Worm (Caenorhabditis elegans) whole organism, L2 larva: Measurements from ENCODE around the gene srg-22.

Experiments used
- R02D3.7 ChIP-seq: fragments of 150-350 bp; optimal IDR thresholded peaks from 2 replicates; lab custom pipeline; 2014; ENCODE audit warnings: missing biosample characterization, missing genetic modification characterization
- snpc-4 ChIP-seq: fragments of 150-350 bp; optimal IDR thresholded peaks from 2 replicates; lab custom pipeline; 2014; ENCODE audit warnings: missing biosample characterization, missing genetic modification characterization

DNA sequence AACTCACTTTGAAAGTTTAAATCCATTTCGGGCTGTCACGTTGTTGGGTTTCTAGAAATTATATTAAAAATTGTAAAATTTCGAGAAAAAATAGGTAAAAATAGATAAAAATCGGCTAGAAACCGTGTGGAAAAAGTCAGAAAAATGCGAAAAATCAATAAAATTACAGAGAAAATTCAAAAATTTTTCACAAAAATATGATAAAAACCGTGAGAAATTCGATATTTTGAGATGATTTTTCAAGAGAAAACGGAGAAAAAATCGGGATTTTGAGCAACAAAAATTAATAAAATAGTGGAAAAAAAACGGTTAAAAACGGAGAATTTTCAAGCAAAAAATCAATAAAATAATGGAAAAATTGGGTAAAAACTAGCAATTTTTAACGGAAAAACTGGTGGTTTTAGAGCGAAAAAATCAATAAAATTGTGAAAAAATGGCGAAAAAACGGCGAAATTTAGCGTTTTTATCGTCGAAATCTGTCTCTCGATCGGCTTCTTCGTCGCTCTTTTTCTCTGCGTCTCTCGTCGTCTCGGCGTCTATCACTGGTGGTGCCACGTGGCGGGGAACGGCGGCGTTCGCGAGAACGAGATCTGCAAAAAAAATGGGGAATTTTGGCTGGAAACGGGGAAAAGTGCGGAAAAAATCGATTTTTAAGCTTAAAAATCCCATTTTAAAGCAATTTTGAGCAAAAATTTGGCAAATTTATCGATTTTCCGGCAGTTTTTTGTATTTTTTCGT, 22.1 kb downstream of the srg-22 start, which contains the start of gene Y25C1A.7:
- TF ChIP-seq R02D3.7 (tag; lab: Kevin White, UChicago) (no peak), snpc-4 (tag; lab: Kevin White, UChicago) (no peak)
